Worm (Caenorhabditis elegans): Measurements from ENCODE around the gene lgc-36.

DNA sequence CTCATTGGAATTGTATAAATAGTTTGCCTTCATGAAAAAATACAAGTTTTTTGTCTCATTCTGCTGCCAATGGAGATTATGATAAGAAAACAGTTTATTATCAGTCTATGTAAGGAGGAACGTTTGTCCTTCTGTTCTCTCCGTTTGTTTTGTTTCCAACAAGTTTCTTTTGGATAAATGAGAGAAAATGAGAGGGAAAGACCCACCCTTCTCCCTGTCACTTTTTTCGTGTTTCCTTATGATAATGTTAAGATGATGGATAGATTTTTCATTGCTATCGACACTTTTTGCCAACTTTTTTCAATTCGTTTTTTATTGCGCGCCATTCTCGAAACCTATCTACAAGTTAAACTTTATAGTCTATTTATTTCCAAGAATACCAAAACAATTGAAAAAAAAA lies 27.6 kb downstream of the lgc-36 start:
- TF ChIP-seq fax-1 (tag; optimal IDR thresholded peaks at IDR 0.05) (no peak), hlh-15 (tag; optimal IDR thresholded peaks at IDR 0.05) (no peak), ceh-31 (tag; optimal IDR thresholded peaks at IDR 0.05) (no peak), ahr-1 (tag; optimal IDR thresholded peaks at IDR 0.05) (no peak), ztf-16 (tag; optimal IDR thresholded peaks at IDR 0.05) (no peak)
